Fruit fly (Drosophila melanogaster) S2 (cell line): Measurements from ENCODE around the gene Tyler.

Experiments
- CG8478 ChIP-seq: fragments of >200 bp; optimal IDR thresholded peaks from 2 replicates; lab custom pipeline; 2018
- CTCF ChIP-seq, 2 experiments: fragments of >200 bp; optimal IDR thresholded peaks; 2 replicates each; lab custom pipeline; 2018

Gene Tyler

DNA sequence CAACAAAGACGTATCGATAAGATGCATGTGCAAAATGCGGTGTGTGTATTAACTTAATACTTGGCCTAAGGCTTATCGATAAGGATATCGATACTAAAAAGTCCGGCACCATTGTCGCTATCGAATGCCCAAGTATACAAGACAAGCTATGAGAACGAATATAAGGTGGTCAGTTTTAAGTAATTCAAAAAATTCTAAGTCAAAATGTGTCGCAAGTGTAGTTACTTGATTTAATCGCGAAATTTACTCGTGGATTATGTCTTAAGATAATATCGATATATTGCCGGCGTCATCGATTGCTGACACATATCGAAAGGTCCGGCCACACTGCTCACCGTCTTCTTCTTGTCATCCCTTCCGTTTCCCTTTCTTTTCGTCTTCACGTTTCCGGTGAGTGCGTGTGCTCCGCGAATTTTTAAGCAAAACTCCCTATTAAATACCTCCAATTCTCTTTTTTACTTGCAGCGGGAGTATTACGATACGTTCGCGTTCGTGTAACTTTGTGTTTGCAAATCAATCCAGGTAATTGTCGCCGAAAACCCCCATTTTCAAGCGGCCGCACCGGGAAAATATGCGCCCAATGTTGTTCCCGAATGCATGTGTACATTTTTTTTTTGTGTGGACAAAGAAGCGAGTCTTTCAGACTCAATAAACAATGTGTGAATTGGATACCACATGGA lies 13.5 kb upstream of the Tyler start, which contains the start of gene RpS10b:
RpS10b (plus strand) TSS at position 348 of the 680 bp plus-strand sequence.
- no peak for TF ChIP-seq CTCF (optimal IDR thresholded peaks at IDR 0.05; lab: Kevin White, UChicago)
- no peak for TF ChIP-seq CG8478 (lab: Kevin White, UChicago)

DNA sequence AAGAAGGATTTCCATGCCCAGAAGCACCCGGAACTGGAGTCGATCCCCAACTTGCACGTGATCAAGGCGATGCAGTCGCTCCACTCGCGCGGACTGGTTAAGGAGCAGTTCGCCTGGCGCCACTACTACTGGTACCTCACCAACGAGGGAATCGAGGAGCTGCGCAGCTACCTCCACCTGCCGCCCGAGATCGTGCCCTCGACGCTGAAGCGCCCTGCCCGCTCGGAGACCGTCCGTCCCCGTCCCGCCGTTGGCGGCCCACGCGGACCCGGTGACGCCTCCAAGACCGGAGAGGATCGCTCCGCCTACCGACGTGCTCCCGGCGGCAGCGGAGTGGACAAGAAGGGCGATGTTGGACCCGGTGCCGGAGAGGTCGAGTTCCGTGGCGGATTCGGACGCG lies 12.8 kb upstream of the Tyler start:
- TF ChIP-seq CTCF (optimal IDR thresholded peaks at IDR 0.05; lab: Kevin White, UChicago) (no peak), CG8478 (lab: Kevin White, UChicago) (no peak)

DNA sequence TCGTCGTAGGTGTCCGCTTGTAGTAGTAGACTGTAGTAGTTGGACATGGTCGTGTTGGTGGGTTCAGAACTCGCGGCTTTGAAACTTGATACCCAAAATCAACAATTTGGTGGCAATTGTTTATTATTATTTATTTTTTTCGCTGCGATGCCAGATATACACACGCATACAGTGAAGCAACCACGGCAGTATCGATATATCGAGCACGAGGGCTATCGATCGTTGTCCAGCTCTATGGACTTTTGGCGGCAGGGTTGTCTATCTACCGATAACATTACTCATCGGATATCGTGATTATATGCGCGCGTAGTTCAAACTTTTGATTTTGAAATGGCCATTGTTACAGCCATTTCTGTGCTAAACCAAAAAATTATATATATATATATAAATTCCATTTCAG lies 9.7 kb upstream of the Tyler start, which contains the start of gene CG14220:
CG14220 (minus strand) TSS at position 208 of the 400 bp plus-strand sequence.
- no peak for TF ChIP-seq CG8478 (lab: Kevin White, UChicago)
- TF ChIP-seq CTCF (optimal IDR thresholded peaks at IDR 0.05; lab: Kevin White, UChicago), result no peak

DNA sequence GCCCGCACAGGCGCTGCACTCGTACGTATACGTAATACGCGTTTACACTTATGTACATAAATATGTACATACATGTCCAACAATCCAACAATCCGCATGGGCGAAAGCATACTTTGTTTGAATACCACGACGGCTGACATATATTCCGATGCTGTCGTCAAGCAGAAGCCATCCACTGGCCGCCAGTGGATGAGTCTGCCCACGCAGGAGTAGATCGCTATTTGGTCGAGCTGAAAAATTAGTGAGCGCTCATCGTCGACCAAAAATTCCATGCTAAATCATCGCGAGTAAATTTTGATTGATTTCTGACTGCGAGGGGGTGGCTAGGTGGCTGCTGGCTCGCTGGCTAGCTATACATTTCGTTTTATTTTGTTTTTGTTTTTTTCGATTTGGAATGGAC lies 8.8 kb upstream of the Tyler start:
- TF ChIP-seq CTCF (optimal IDR thresholded peaks at IDR 0.05; lab: Kevin White, UChicago) (no peak), CG8478 (lab: Kevin White, UChicago) (no peak)

DNA sequence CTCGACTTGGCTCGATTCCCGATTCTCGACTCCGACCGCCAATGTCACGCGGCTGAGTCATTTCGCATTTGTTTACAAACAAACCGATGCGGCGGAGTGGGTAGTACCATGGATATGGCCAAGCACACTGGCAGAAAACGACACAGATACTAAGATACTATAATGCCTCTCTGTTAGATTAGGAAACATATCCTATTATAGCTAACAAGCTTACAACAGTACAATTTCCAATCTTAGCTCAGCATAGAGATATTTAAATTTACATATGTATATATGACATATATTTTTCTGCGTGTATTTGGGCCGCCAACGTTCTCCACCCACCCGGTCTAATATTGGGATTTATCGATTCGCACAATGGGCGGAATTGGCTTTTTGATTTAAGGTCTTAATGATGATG lies 7.4 kb upstream of the Tyler start:
- TF ChIP-seq CG8478 (lab: Kevin White, UChicago) (no peak), CTCF (optimal IDR thresholded peaks at IDR 0.05; lab: Kevin White, UChicago) (no peak)

DNA sequence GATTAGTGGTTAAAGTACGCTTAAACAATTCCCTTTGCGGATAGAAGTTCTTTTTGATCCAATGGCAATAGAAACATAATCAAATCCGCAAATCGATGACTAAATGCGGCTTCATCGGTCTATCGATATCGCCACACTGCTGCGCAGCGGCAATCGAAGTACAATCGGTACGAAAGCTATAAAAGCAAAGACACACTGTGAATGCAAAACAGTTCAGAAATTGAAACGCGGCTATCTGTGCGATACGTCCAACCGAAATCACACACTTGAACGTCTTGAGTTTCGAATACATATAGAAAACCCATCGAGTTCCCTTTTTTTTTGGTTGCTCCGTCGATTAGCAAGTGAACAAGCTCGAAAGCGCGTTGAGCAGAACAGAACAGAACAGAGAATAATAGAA lies 6.3 kb upstream of the Tyler start, which contains the start of gene CG14207:
CG14207 (plus strand) TSS at position 203 of the 400 bp plus-strand sequence.
- TF ChIP-seq CG8478 (lab: Kevin White, UChicago) (no peak), CTCF (optimal IDR thresholded peaks at IDR 0.05; lab: Kevin White, UChicago) (no peak)

DNA sequence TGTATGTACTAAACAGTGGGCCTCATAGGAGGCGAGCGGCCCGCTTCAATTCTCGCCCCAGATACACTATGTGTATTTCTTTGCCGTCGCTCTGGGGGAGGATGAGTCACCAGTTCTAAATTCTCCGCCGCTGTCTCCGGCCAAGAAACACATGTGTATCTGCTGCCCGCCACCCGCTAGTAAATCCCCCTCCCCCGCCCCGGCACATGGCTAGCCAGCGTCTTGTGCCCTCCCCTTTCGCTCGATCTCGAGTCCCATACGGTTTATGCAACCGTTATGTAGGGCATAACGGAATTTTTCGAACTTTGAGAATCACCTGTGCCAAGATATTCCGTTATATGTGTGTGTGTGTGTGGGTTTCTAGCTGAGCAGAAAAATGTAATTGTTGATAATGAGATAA lies 5.4 kb upstream of the Tyler start:
- no peak for TF ChIP-seq CG8478 (lab: Kevin White, UChicago)
- TF ChIP-seq CTCF (optimal IDR thresholded peaks at IDR 0.05; lab: Kevin White, UChicago), result no peak

DNA sequence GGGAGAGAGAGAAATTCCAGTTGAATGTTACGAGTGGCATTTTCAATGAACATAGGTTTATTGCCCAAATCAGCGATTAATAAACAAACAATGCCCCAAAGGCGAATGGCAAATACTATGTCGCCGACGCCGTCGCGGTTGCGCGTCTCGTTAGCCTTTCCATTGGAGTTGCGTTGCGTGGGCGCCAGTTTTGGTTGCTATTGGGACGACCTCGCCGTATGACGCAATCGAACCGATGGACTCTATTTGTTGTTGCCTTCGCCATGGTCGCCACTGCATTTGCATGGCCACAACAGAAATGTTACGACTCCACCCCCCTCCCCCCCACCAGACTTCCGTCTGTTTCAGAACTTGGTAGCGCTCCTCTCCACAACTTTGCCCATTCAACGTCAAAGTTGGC lies 4.8 kb upstream of the Tyler start:
- no peak for TF ChIP-seq CG8478 (lab: Kevin White, UChicago)
- TF ChIP-seq CTCF (optimal IDR thresholded peaks at IDR 0.05; lab: Kevin White, UChicago), result no peak

DNA sequence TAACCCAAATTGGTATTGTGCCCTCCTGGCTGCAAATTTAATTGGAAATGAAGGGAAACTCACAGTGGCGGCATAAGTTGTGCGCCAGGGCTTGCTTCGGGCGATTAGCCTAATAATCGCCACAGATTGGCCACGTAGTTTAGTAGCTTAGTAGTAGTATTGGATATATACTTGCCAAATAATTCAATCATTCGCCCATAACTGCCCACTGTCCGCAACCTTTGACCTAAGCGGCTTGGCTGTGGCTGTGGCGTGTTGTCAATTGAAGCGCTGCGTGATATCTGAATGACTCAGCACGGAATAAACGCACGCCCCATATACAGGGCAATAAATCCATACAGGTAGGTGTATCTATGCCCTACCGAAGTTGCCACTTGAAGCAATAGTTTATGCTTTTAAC lies 4.4 kb upstream of the Tyler start:
- TF ChIP-seq CG8478 (lab: Kevin White, UChicago), result no peak
- TF ChIP-seq CTCF (optimal IDR thresholded peaks at IDR 0.05; lab: Kevin White, UChicago), result no peak

DNA sequence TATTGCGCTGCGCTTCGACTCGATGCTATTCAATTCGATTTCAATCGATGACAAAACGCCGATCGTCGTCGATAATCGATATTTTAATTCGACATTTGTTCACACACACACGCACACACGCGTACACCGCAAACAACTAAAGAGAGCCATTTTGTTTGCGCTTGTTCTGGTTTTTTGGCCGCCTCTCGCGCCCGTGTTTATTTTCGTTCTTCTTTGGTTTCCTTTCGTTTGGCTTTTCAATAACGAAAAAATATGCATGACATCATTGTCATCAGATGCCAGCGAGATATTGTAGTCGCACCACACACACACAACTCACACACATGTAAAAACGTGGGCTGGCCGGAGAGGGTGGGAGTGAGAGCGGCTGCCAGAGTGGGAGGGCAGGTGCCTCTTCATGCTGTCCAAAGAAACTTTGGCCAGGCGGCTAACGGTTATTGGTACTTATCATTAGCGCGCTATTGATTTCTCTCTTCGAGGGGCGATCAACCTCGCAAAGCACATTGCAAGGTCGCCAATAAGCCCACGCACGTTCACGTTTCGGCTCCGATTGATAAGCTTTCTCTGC lies 3.2 kb upstream of the Tyler start:
- TF ChIP-seq CG8478 (lab: Kevin White, UChicago) (no peak), CTCF (optimal IDR thresholded peaks at IDR 0.05; lab: Kevin White, UChicago) (no peak)

DNA sequence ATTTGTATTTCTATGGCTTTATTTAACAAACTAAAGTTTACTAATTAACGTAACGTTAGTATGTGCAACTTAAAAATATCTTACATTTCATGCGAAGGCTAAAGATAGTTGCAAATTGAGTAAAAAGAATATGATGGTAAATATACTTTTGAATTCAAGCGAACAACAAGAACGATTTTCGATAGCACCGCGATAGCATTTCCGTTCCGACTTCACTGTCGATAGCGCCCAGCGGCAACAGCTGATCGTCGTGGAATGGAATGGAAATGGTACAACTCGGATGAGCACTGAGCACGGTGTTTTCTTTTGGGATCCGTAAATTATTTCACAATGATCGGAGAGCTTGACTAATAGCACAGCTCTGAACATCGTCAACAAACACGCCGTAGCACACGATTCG lies 2.1 kb downstream of the Tyler start:
- no peak for TF ChIP-seq CG8478 (lab: Kevin White, UChicago)

DNA sequence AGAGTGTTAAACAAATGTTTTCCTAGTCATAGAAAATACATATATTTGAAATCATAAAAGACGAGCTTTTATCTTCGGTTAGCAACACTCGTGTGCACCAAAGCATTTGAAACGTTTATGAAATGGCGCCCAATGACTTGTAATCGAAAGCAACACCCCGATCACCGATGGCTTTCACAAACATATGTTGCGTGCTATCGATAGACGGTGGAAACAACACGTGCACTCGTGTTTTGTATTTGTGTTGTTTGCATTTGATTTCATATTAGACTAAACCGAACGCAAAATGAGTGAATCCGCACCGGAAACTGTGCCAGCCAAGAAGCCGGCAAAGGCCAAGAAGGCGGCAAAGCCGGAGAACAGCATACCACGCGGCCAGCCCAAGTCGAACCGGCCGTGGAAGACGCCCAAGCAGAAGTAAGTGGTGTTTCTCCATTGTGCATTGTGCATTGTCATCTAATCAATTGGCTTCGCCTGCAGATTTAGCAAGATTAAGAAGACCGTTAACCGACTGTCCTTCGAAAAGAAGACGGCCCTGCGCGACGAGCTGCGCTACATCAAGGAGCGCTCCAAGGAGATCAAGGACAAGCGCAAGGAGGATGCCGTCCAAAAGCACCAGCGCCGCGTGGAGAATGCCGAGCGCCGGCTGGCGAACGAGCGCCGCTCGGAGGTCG lies 4.8 kb downstream of the Tyler start, which contains the start of gene CG14210:
CG14210 (plus strand) TSS at position 207 of the 674 bp plus-strand sequence.
- TF ChIP-seq CTCF (optimal IDR thresholded peaks at IDR 0.05; lab: Kevin White, UChicago) (no peak), CG8478 (lab: Kevin White, UChicago) (no peak)

DNA sequence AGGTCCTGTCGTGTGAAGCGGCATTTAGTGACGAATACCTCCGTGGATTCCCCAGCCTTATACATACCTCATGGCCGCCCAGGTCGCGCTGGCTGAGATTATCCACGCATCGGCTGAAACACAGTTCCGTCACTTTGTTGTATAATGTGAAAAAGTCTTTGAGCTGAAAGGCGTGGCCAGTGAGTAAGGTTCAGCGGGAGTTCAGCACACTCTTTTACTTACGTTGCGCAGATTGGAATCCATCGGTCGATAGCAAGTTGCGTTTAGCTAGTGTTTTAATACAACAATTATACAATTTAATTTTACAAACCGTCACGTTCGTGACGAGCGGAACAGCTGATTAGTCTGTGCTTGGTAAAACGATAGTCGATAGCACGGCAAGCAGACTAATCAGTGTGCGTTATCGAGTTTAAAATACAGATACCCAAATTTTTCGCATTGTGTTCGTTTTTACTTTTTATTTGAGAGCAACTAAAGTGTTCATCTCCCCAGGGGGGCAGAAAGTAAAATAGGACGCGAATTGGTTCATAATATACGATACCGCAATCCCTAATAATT lies 6.9 kb downstream of the Tyler start, which contains the start of the genes Pstk and Tim9b:
Pstk (minus strand) TSS at position 355 of the 558 bp plus-strand sequence.
Tim9b (minus strand) TSS at position 355 of the 558 bp plus-strand sequence.
- TF ChIP-seq CTCF (optimal IDR thresholded peaks at IDR 0.05; lab: Kevin White, UChicago) (no peak), CG8478 (lab: Kevin White, UChicago) (no peak)

DNA sequence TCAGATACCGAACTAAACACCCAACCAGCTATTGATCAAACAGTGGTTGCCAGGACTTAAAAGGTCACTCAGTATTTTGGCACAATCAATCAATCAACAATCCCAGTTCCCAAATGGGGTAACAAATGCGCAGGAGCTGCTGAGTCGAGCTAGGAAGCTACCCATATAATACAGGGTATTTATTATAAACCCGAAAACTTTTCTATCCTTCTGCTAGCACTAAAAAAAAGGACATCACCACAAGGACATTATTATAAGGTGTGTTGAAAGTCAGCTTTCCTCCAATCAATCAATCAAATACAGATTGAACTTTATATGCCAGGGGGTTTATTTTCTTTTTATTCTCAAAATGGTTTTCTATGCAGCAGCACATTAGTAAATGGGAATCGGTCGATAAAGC lies 9.8 kb downstream of the Tyler start, which contains the start of gene CG14221:
CG14221 (minus strand) TSS at position 101 of the 400 bp plus-strand sequence.
- no peak for TF ChIP-seq CTCF (optimal IDR thresholded peaks at IDR 0.05; lab: Kevin White, UChicago)
- no peak for TF ChIP-seq CG8478 (lab: Kevin White, UChicago)

DNA sequence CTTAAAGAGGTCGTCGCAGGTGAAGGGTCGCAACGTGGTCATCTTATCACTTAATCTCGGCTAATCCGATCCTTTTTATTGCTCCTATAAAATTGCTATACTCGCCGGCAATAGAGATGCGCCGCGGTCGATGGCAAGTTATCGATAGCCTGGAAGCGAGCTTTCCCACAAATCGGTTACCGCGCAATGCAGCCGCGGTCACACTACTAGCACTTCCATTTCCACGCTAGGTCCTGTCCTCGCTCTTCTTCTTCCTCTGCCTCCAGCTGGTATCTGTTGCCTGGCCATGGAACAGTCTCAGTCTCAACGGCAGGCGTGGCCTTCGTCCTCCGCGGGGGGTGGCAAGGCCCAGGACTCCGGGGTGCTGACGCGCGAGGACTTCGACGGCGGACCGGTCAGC lies 11.6 kb downstream of the Tyler start, which contains the start of the genes Naa20A and MKP-4:
Naa20A (minus strand) TSS at position 151 of the 400 bp plus-strand sequence.
MKP-4 (plus strand) TSS at position 191 of the 400 bp plus-strand sequence.
- no peak for TF ChIP-seq CG8478 (lab: Kevin White, UChicago)
- no peak for TF ChIP-seq CTCF (optimal IDR thresholded peaks at IDR 0.05; lab: Kevin White, UChicago)
